Worm (Caenorhabditis elegans): ENCODE results near the gene set-24.
"Not testable (repeated sequence)": the region's sequence is repeated elsewhere in the genome, so short reads cannot be mapped to it uniquely, and the experiment has no call there.

set-24 gene

DNA sequence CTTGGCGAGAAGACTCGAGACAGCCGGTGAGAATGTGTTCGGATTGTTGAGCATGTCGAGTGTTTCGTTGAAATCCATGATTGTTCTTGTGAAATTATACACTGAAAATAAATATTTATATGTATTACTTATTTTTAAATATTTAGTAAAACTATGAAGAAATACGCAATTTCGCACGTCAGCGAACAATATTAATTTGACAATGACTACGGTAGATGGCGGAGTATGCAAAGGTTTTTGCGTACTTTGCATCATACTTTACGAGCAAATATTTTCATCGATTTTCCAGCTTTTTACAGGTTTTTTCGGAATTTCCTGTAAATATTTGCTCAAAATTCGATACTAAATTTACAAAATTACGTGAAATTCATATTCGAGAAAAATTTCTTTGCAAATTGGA lies at the start of gene set-24:
Gene set-24 (minus strand): TSS at position 101 of the 400 bp plus-strand sequence.
- TF ChIP-seq med-1 (GFP tag; optimal IDR thresholded peaks at IDR 0.05; ENCODE audit: insufficient read depth) (no peak), ztf-29 (GFP tag; IDR thresholded peaks at IDR 0.05) (no peak), T22C8.4 (GFP tag; IDR thresholded peaks at IDR 0.05) (no peak), flt-1 (GFP tag; IDR thresholded peaks at IDR 0.05) (no peak), cog-1 (tag; optimal IDR thresholded peaks at IDR 0.05) (no peak), ztf-23 (GFP tag; IDR thresholded peaks at IDR 0.05) (no peak), tab-1 (GFP tag; IDR thresholded peaks at IDR 0.05) (no peak), ref-1 (GFP tag; conservative IDR thresholded peaks at IDR 0.05) (no peak), klf-2 (GFP tag; conservative IDR thresholded peaks at IDR 0.05) (no peak)

DNA sequence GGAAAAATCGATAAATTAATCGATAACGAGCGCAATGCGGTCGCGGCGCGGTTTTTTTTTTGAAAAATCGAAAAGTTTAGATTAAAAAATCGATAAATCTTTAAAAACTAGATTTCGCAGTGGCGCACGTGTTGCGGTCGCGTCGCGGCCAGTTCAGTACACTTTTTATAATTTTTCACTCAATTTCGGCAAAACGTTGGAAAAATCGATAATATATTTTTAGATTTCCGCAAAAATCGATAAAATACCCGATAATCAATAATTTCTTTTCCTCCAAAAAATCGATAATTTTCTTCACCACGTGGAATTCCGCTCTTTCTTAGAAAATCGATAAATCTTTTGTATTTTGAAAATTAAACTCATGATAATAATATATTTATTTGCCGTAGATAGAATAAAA lies 45.8 kb upstream of the set-24 start:
- TF ChIP-seq flt-1 (GFP tag; IDR thresholded peaks at IDR 0.05): no peak
- TF ChIP-seq ztf-29 (GFP tag; IDR thresholded peaks at IDR 0.05): no peak
- TF ChIP-seq ref-1 (GFP tag; conservative IDR thresholded peaks at IDR 0.05): no peak
- peak; percentile 84 for TF ChIP-seq T22C8.4 (GFP tag; IDR thresholded peaks at IDR 0.05)

ce11 chrII:12175398-12175797 lies 44.6 kb upstream of the set-24 start:
- no peak for TF ChIP-seq cog-1 (tag; optimal IDR thresholded peaks at IDR 0.05)
- TF ChIP-seq ztf-23 (GFP tag; IDR thresholded peaks at IDR 0.05): no peak
- no peak for TF ChIP-seq klf-2 (GFP tag; conservative IDR thresholded peaks at IDR 0.05)
- TF ChIP-seq med-1 (GFP tag; optimal IDR thresholded peaks at IDR 0.05; ENCODE audit: insufficient read depth): no peak
- no peak for TF ChIP-seq ztf-29 (GFP tag; IDR thresholded peaks at IDR 0.05)
- no peak for TF ChIP-seq ref-1 (GFP tag; conservative IDR thresholded peaks at IDR 0.05)
- no peak for TF ChIP-seq flt-1 (GFP tag; IDR thresholded peaks at IDR 0.05)

DNA sequence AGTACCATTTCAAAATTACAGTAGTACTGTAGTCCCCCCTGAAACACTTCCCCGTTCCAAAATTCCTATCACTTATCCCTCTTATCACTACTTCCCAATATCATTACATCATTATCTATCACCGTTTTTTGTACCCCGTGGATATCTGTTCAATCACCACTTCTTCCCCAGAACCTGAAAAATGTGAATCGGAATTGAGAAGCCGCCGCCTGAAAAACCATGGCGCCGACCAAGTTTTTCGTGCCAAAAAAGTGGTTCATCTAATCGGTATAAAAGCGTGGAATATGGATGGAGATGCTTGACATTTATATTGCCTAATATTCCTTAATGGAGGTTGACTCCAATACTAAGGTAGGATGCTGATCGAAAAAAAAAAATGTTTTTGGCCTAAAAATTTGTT lies 41.5 kb upstream of the set-24 start, which contains the start of gene rol-1:
Gene rol-1 (plus strand): TSS at position 301 of the 400 bp plus-strand sequence.
- TF ChIP-seq ref-1 (GFP tag; conservative IDR thresholded peaks at IDR 0.05) (no peak), T22C8.4 (GFP tag; IDR thresholded peaks at IDR 0.05) (no peak), ztf-23 (GFP tag; IDR thresholded peaks at IDR 0.05) (no peak), flt-1 (GFP tag; IDR thresholded peaks at IDR 0.05) (no peak), med-1 (GFP tag; optimal IDR thresholded peaks at IDR 0.05; ENCODE audit: insufficient read depth) (no peak)

DNA sequence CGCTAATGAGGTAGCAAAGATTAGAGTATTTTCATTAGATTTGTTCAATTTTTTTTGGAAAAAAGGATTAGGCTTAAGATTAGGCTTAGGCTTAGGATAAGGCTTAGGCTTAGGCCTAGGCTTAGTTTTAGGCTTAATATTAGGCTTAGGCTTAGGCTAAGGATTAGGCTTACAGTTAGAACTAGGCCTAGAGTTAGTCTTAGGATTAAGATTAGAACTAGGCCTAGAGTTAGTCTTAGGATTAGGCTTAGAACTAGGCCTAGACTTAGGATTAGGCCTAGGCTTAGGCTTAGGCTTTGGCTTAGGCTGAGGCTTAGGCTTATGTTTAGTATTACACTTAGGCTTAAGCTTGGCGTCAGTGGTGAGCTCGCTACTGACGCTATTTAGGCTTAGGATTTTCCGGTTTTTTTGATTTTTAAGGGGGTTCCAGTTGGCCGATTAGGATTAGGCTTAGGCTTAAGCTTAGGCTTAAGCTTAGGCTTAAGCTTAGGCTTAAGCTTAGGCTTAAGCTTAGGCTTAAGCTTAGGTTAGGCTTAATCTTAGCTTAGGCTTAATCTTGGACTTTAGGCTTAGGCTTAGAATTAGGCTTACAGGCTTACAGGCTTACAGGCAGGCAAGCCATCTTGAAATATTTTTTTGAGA lies 38.8 kb upstream of the set-24 start:
- TF ChIP-seq T22C8.4 (GFP tag; IDR thresholded peaks at IDR 0.05) (no peak), klf-2 (GFP tag; conservative IDR thresholded peaks at IDR 0.05) (no peak), cog-1 (tag; optimal IDR thresholded peaks at IDR 0.05) (no peak), flt-1 (GFP tag; IDR thresholded peaks at IDR 0.05) (no peak), ztf-29 (GFP tag; IDR thresholded peaks at IDR 0.05) (peak; percentile 74; the same call in 1 of the 2 replicates)

DNA sequence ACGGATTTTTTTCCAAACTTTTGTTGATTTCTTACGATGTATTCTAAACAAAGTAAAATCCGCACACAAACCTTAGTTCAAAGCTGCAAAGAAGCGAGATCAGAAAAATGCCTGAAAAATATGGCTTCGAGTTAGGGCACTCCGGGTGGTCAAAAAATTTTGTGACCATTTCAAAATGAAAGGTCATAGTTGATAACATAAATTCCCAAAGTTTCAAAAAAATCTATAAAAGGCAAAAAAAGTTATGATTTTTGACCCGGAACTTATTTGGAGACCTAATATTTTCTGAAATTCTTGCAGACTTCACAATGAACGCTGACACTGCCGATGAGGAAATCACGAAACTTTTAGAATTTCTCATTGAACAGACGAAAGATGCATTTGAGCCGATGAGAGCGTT lies 33.8 kb upstream of the set-24 start, which contains the start of gene Y57A10A.8:
Gene Y57A10A.8 (plus strand): TSS at position 301 of the 400 bp plus-strand sequence.
- not testable (repeated sequence) for TF ChIP-seq ztf-29 (GFP tag; IDR thresholded peaks at IDR 0.05); cog-1 (tag; optimal IDR thresholded peaks at IDR 0.05); T22C8.4 (GFP tag; IDR thresholded peaks at IDR 0.05)

ce11 chrII:12162997-12163396 lies 32.2 kb upstream of the set-24 start:
- TF ChIP-seq flt-1 (GFP tag; IDR thresholded peaks at IDR 0.05) (no peak), tab-1 (GFP tag; IDR thresholded peaks at IDR 0.05) (no peak), med-1 (GFP tag; optimal IDR thresholded peaks at IDR 0.05; ENCODE audit: insufficient read depth) (no peak), T22C8.4 (GFP tag; IDR thresholded peaks at IDR 0.05) (no peak), klf-2 (GFP tag; conservative IDR thresholded peaks at IDR 0.05) (no peak), cog-1 (tag; optimal IDR thresholded peaks at IDR 0.05) (no peak), ref-1 (GFP tag; conservative IDR thresholded peaks at IDR 0.05) (no peak), ztf-29 (GFP tag; IDR thresholded peaks at IDR 0.05) (no peak), ztf-23 (GFP tag; IDR thresholded peaks at IDR 0.05) (no peak)

- not testable (repeated sequence) for TF ChIP-seq ref-1 (GFP tag; conservative IDR thresholded peaks at IDR 0.05); T22C8.4 (GFP tag; IDR thresholded peaks at IDR 0.05); flt-1 (GFP tag; IDR thresholded peaks at IDR 0.05)
Observed at ce11 chrII:12154186-12154585, 23.4 kb upstream of the set-24 start, which contains the start of gene Y57A10A.5. Y57A10A.5 (plus strand) TSS chrII:12154486.

DNA sequence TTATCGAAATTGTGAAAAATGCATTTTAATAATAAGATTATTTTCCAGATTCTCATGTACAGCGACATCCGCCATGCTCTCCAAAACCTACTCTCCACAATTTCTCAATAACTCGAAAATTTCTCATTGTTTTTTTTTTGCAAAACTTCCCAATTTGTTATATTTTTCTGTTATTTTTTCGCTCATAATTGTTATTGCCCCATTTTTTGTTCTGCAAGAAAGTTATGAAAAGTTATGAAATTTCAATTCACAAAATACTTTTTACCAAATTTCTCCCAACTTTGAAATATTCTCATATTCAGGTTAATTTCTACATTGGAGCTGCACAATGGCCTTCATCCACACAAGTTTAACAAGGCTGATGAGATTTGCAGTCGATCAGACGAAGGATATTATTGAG lies 20.9 kb upstream of the set-24 start, which contains the start of gene Y57A10A.4:
Gene Y57A10A.4 (plus strand): TSS at position 301 of the 400 bp plus-strand sequence.
- not testable (repeated sequence) for TF ChIP-seq cog-1 (tag; optimal IDR thresholded peaks at IDR 0.05); med-1 (GFP tag; optimal IDR thresholded peaks at IDR 0.05; ENCODE audit: insufficient read depth); flt-1 (GFP tag; IDR thresholded peaks at IDR 0.05)

- TF ChIP-seq med-1 (GFP tag; optimal IDR thresholded peaks at IDR 0.05; ENCODE audit: insufficient read depth) (no peak), klf-2 (GFP tag; conservative IDR thresholded peaks at IDR 0.05) (no peak), T22C8.4 (GFP tag; IDR thresholded peaks at IDR 0.05) (no peak), ref-1 (GFP tag; conservative IDR thresholded peaks at IDR 0.05) (no peak), flt-1 (GFP tag; IDR thresholded peaks at IDR 0.05) (no peak)
Observed at ce11 chrII:12150227-12150626, 19.5 kb upstream of the set-24 start.

DNA sequence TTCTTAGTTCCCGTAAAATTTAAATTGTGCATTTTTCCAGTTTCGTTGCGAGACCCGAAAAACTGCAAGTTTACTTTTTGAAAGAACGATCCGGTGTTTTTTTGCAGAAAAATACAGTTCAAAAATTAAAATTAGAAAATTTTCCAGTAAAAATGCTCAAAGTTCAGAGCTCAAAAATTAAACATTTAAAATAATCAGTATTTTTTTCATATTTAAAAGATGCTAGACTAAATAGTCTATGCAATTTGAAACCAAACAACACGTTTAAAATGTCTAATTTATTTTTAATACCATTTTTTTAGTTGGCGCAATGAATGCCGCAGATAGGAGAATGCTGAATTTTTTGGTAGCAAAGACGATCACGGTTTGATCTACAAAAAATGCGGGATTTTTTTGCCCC lies 16.6 kb upstream of the set-24 start, which contains the start of gene Y57A10A.2:
Gene Y57A10A.2 (plus strand): TSS at position 301 of the 400 bp plus-strand sequence.
- no peak for TF ChIP-seq ref-1 (GFP tag; conservative IDR thresholded peaks at IDR 0.05)
- TF ChIP-seq T22C8.4 (GFP tag; IDR thresholded peaks at IDR 0.05): no peak
- TF ChIP-seq klf-2 (GFP tag; conservative IDR thresholded peaks at IDR 0.05): no peak
- TF ChIP-seq cog-1 (tag; optimal IDR thresholded peaks at IDR 0.05): no peak
- no peak for TF ChIP-seq ztf-29 (GFP tag; IDR thresholded peaks at IDR 0.05)
- no peak for TF ChIP-seq flt-1 (GFP tag; IDR thresholded peaks at IDR 0.05)

Data from whole organism, midembryonic.